Worm (Caenorhabditis elegans) whole organism, L1 larva: ENCODE results near the gene K06A4.2.

Experiments used
- alr-1 ChIP-seq: fragments of 200-800 bp; sonication (Bioruptor generic); optimal IDR thresholded peaks from 2 replicates; lab custom pipeline; 2018; ENCODE audit warnings: borderline replicate concordance, mild to moderate bottlenecking, missing genetic modification characterization, missing compliant biosample characterization
- aly-2 ChIP-seq: fragments of 150-350 bp; optimal IDR thresholded peaks from 2 replicates; lab custom pipeline; 2014; ENCODE audit warnings: missing biosample characterization, missing genetic modification characterization
- efl-1 ChIP-seq, 4 experiments: fragments of 150-350 bp; optimal IDR thresholded peaks in 3 of 4; peaks in 1 of 4; 1 replicate in 1 of 4; 2 replicates in 3 of 4; lab custom pipeline; 2014; ENCODE audit warnings: missing biosample characterization in 2 of 4, missing genetic modification characterization in 2 of 4, missing genetic modification reagents in 2 of 4
- elt-2 ChIP-seq: sonication (generic microtip); optimal IDR thresholded peaks from 2 replicates; lab custom pipeline; 2016; ENCODE audit warnings: missing genetic modification characterization, mild to moderate bottlenecking, inconsistent platforms, missing compliant biosample characterization, missing genetic modification reagents
- lin-13 ChIP-seq: fragments of 150-350 bp; optimal IDR thresholded peaks from 2 replicates; lab custom pipeline; 2014; ENCODE audit warnings: missing biosample characterization, missing genetic modification reagents, missing genetic modification characterization
- lin-15B ChIP-seq: fragments of 150-350 bp; sonication (generic microtip); optimal IDR thresholded peaks from 3 replicates; lab custom pipeline; 2014; ENCODE audit warnings: missing biosample characterization, missing genetic modification characterization
- lin-39 ChIP-seq: fragments of 150-350 bp; optimal IDR thresholded peaks from 2 replicates; lab custom pipeline; 2014; ENCODE audit warnings: missing biosample characterization, missing genetic modification reagents, missing genetic modification characterization
- mef-2 ChIP-seq: fragments of 150-350 bp; optimal IDR thresholded peaks from 2 replicates; lab custom pipeline; 2014; ENCODE audit warnings: missing biosample characterization, missing genetic modification characterization
- nhr-28 ChIP-seq: fragments of 150-350 bp; optimal IDR thresholded peaks from 2 replicates; lab custom pipeline; 2014; ENCODE audit warnings: missing biosample characterization, missing genetic modification characterization
- nhr-77 ChIP-seq: fragments of 150-350 bp; optimal IDR thresholded peaks from 2 replicates; lab custom pipeline; 2014; ENCODE audit warnings: missing biosample characterization, missing genetic modification characterization
- nhr-90 ChIP-seq: sonication (generic microtip); optimal IDR thresholded peaks from 2 replicates; lab custom pipeline; 2016; ENCODE audit warnings: mild to moderate bottlenecking, missing genetic modification characterization, missing compliant biosample characterization; ENCODE audit not compliant: poor library complexity
- pag-3 ChIP-seq: sonication (generic microtip); optimal IDR thresholded peaks from 2 replicates; lab custom pipeline; 2017; ENCODE audit warnings: missing genetic modification characterization, mild to moderate bottlenecking, missing compliant biosample characterization, antibody characterized with exemption, borderline replicate concordance; ENCODE audit not compliant: insufficient read depth
- zag-1 ChIP-seq: fragments of 150-350 bp; optimal IDR thresholded peaks from 2 replicates; lab custom pipeline; 2014; ENCODE audit warnings: missing biosample characterization, missing genetic modification characterization

ce11 chrV:9524099-9524498 is 40.1 kb downstream of the K06A4.2 start, which contains the start of gene C50F4.9:
- TF ChIP-seq zag-1 (tag; lab: Kevin White, UChicago) (no peak), elt-2 (no peak), nhr-28 (tag; lab: Kevin White, UChicago) (no peak), mef-2 (tag; lab: Kevin White, UChicago) (no peak), nhr-77 (tag; lab: Kevin White, UChicago) (no peak), efl-1 (optimal IDR thresholded peaks at IDR 0.05; lab: Kevin White, UChicago) (no peak), efl-1 (GFP tag; optimal IDR thresholded peaks at IDR 0.05 in 1 of 2; lab: Kevin White, UChicago) (no peak), lin-15B (no peak), lin-39 (tag; lab: Kevin White, UChicago) (no peak), alr-1 (tag; lab: Kevin White, UChicago) (no peak), pag-3 (tag; lab: Kevin White, UChicago) (no peak), nhr-90 (tag; lab: Kevin White, UChicago) (no peak), lin-13 (GFP tag; lab: Kevin White, UChicago) (no peak), aly-2 (no peak)
